Fruit fly (Drosophila melanogaster) whole organism, embryonic: Measurements from ENCODE around the gene Dph5.

ENCODE experiments used
- CG10267 ChIP-seq: fragments of 200-800 bp; sonication (Bioruptor generic); optimal IDR thresholded peaks from 2 replicates; lab custom pipeline; 2018; ENCODE audit warnings: missing biosample characterization, mild to moderate bottlenecking, missing genetic modification characterization, moderate library complexity
- CG10543 ChIP-seq: fragments of 200-800 bp; sonication (Bioruptor generic); optimal IDR thresholded peaks from 3 replicates; lab custom pipeline; 2017; ENCODE audit warnings: missing biosample characterization, mild to moderate bottlenecking, missing genetic modification characterization, moderate library complexity
- CG11456 ChIP-seq: fragments of 200-800 bp; sonication (Bioruptor generic); IDR thresholded peaks from 3 replicates; pipeline ENCODE4 v1.3.6; 2022; ENCODE audit warnings: missing biosample characterization, missing genetic modification characterization
- CG11723 ChIP-seq: fragments of 200-800 bp; sonication (Bioruptor generic); optimal IDR thresholded peaks from 2 replicates; lab custom pipeline; 2017; ENCODE audit warnings: missing biosample characterization, mild to moderate bottlenecking, missing genetic modification characterization
- CG12659 ChIP-seq: fragments of 200-800 bp; sonication (Bioruptor generic); optimal IDR thresholded peaks from 3 replicates; lab custom pipeline; 2017; ENCODE audit warnings: mild to moderate bottlenecking, missing biosample characterization, missing genetic modification reagents, missing genetic modification characterization
- CG12744 ChIP-seq: fragments of 200-800 bp; sonication (Bioruptor generic); optimal IDR thresholded peaks from 2 replicates; lab custom pipeline; 2016; ENCODE audit warnings: missing biosample characterization, missing genetic modification characterization
- CG13287 ChIP-seq: fragments of 200-800 bp; sonication (Bioruptor generic); IDR thresholded peaks from 2 replicates; pipeline ENCODE4 v1.3.6; 2022; ENCODE audit warnings: missing biosample characterization, missing genetic modification characterization; ENCODE audit not compliant: partially characterized antibody
- CG14050 ChIP-seq: fragments of 200-800 bp; sonication (Bioruptor generic); IDR thresholded peaks from 3 replicates; pipeline ENCODE4 v1.3.6; 2022; ENCODE audit warnings: missing biosample characterization, missing genetic modification characterization
- CG15011 ChIP-seq: fragments of 200-800 bp; sonication (Bioruptor generic); optimal IDR thresholded peaks from 3 replicates; lab custom pipeline; 2018; ENCODE audit warnings: missing biosample characterization, mild to moderate bottlenecking, missing genetic modification characterization
- CG16815 ChIP-seq: fragments of 200-800 bp; sonication (Bioruptor generic); optimal IDR thresholded peaks from 3 replicates; lab custom pipeline; 2017; ENCODE audit warnings: missing biosample characterization, mild to moderate bottlenecking, missing genetic modification characterization
- CG17186 ChIP-seq: fragments of 200-800 bp; sonication (Bioruptor generic); optimal IDR thresholded peaks from 3 replicates; lab custom pipeline; 2017; ENCODE audit warnings: missing biosample characterization, missing genetic modification reagents, missing genetic modification characterization
- CG18262 ChIP-seq: fragments of 200-800 bp; optimal IDR thresholded peaks from 3 replicates; lab custom pipeline; 2019; ENCODE audit warnings: missing biosample characterization, mild to moderate bottlenecking, missing genetic modification characterization, moderate library complexity
- CG2120 ChIP-seq: fragments of 200-800 bp; sonication (Bioruptor generic); optimal IDR thresholded peaks from 3 replicates; lab custom pipeline; 2016; ENCODE audit warnings: missing biosample characterization, missing genetic modification characterization
- CG30431 ChIP-seq: fragments of 200-800 bp; sonication (Bioruptor generic); optimal IDR thresholded peaks from 2 replicates; lab custom pipeline; 2017; ENCODE audit warnings: missing biosample characterization, missing genetic modification characterization
- CG4360 ChIP-seq: fragments of 200-800 bp; sonication (Bioruptor generic); IDR thresholded peaks from 2 replicates; pipeline ENCODE4 v1.3.6; 2022; ENCODE audit warnings: missing biosample characterization, missing genetic modification characterization
- CG4854 ChIP-seq: fragments of 200-800 bp; sonication (Bioruptor generic); optimal IDR thresholded peaks from 2 replicates; lab custom pipeline; 2016; ENCODE audit warnings: missing biosample characterization, missing genetic modification characterization, inconsistent platforms
- CG6175 ChIP-seq: fragments of 200-800 bp; sonication (Bioruptor generic); IDR thresholded peaks from 3 replicates; pipeline ENCODE4 v1.3.6; 2022; ENCODE audit warnings: missing biosample characterization, missing genetic modification characterization
- CG7745 ChIP-seq: fragments of 200-800 bp; sonication (Bioruptor generic); optimal IDR thresholded peaks from 2 replicates; lab custom pipeline; 2018; ENCODE audit warnings: missing biosample characterization, mild to moderate bottlenecking, missing genetic modification characterization, moderate library complexity
- CG7839 ChIP-seq: fragments of 200-800 bp; sonication (Bioruptor generic); optimal IDR thresholded peaks from 3 replicates; lab custom pipeline; 2018; ENCODE audit warnings: missing biosample characterization, mild to moderate bottlenecking, missing genetic modification characterization, moderate library complexity
- CG8290 ChIP-seq, 3 experiments: fragments of 200-800 bp; sonication (Bioruptor generic); optimal IDR thresholded peaks; 2 replicates each; lab custom pipeline; 2016 to 2019; ENCODE audit warnings: missing biosample characterization in 3 of 3, missing genetic modification characterization in 3 of 3, mild to moderate bottlenecking in 2 of 3, moderate library complexity in 1 of 3
- CG8478 ChIP-seq: fragments of >200 bp; optimal IDR thresholded peaks from 2 replicates; lab custom pipeline; 2018
- CTCF ChIP-seq: fragments of 200-800 bp; sonication (Bioruptor generic); optimal IDR thresholded peaks from 2 replicates; lab custom pipeline; 2017; ENCODE audit warnings: missing biosample characterization, mild to moderate bottlenecking, missing genetic modification characterization, moderate library complexity
- Dref ChIP-seq: fragments of 200-800 bp; sonication (Bioruptor generic); IDR thresholded peaks from 2 replicates; pipeline ENCODE4 v1.3.6; 2022; ENCODE audit warnings: missing biosample characterization, missing genetic modification characterization
- Drgx ChIP-seq: fragments of 200-800 bp; sonication (Bioruptor generic); IDR thresholded peaks from 2 replicates; pipeline ENCODE4 v1.3.6; 2022; ENCODE audit warnings: missing biosample characterization, missing genetic modification characterization
- Ets65A ChIP-seq: fragments of 200-800 bp; sonication (Bioruptor generic); peaks from one replicate; lab custom pipeline; 2016; ENCODE audit warnings: missing biosample characterization, missing genetic modification characterization
- H15 ChIP-seq: fragments of 200-800 bp; sonication (Bioruptor generic); IDR thresholded peaks from 3 replicates; pipeline ENCODE4 v1.3.6; 2022; ENCODE audit warnings: missing biosample characterization, missing genetic modification characterization
- HLH3B ChIP-seq: fragments of 200-800 bp; sonication (Bioruptor generic); IDR thresholded peaks from 2 replicates; pipeline ENCODE4 v1.3.6; 2022; ENCODE audit warnings: missing biosample characterization, missing genetic modification characterization
- Lhr ChIP-seq: fragments of 200-800 bp; sonication (Bioruptor generic); optimal IDR thresholded peaks from 3 replicates; lab custom pipeline; 2017; ENCODE audit warnings: mild to moderate bottlenecking, missing biosample characterization, missing genetic modification reagents, missing genetic modification characterization
- MBD-R2 ChIP-seq: fragments of 200-800 bp; sonication (Bioruptor generic); IDR thresholded peaks from 2 replicates; pipeline ENCODE4 v1.3.6; 2022; ENCODE audit warnings: missing biosample characterization, missing genetic modification characterization
- NFAT ChIP-seq: fragments of 200-800 bp; sonication (Bioruptor generic); IDR thresholded peaks from 2 replicates; pipeline ENCODE4 v1.3.6; 2022; ENCODE audit warnings: missing biosample characterization, missing genetic modification characterization
- PHDP ChIP-seq: fragments of 200-800 bp; sonication (Bioruptor generic); optimal IDR thresholded peaks from 3 replicates; lab custom pipeline; 2018; ENCODE audit warnings: missing biosample characterization, mild to moderate bottlenecking, missing genetic modification characterization, moderate library complexity
- Pdp1 ChIP-seq, 2 experiments: fragments of 200-800 bp; sonication (Bioruptor generic); optimal IDR thresholded peaks; 3 replicates each; lab custom pipeline; 2016; ENCODE audit warnings: missing biosample characterization in 2 of 2, missing genetic modification characterization in 2 of 2, mild to moderate bottlenecking in 1 of 2, moderate library complexity in 1 of 2
- TFAM ChIP-seq: fragments of 200-800 bp; sonication (Bioruptor generic); optimal IDR thresholded peaks from 2 replicates; lab custom pipeline; 2017; ENCODE audit warnings: missing biosample characterization, missing genetic modification characterization, inconsistent platforms
- ab ChIP-seq: fragments of 200-800 bp; sonication (Bioruptor generic); optimal IDR thresholded peaks from 2 replicates; lab custom pipeline; 2016; ENCODE audit warnings: missing biosample characterization, missing genetic modification characterization
- ato ChIP-seq: fragments of 200-800 bp; sonication (Bioruptor generic); IDR thresholded peaks from 2 replicates; pipeline ENCODE4 v1.3.6; 2022; ENCODE audit warnings: missing biosample characterization, missing genetic modification characterization; ENCODE audit not compliant: partially characterized antibody
- bcd ChIP-seq: fragments of 200-800 bp; sonication (Bioruptor generic); optimal IDR thresholded peaks from 2 replicates; lab custom pipeline; 2017; ENCODE audit warnings: missing biosample characterization, mild to moderate bottlenecking, missing genetic modification characterization
- cwo ChIP-seq: fragments of 200-800 bp; sonication (Bioruptor generic); optimal IDR thresholded peaks from 3 replicates; lab custom pipeline; 2017; ENCODE audit warnings: missing biosample characterization, missing genetic modification characterization, mild to moderate bottlenecking, moderate library complexity, missing genetic modification reagents
- fd3F ChIP-seq: fragments of 200-800 bp; sonication (Bioruptor generic); optimal IDR thresholded peaks from 2 replicates; lab custom pipeline; 2018; ENCODE audit warnings: missing biosample characterization, mild to moderate bottlenecking, missing genetic modification characterization, moderate library complexity
- gem ChIP-seq: fragments of 200-800 bp; sonication (Bioruptor generic); optimal IDR thresholded peaks from 2 replicates; lab custom pipeline; 2019; ENCODE audit warnings: missing biosample characterization, mild to moderate bottlenecking, missing genetic modification characterization, moderate library complexity
- grau ChIP-seq: fragments of 200-800 bp; optimal IDR thresholded peaks from 3 replicates; lab custom pipeline; 2019; ENCODE audit warnings: missing biosample characterization, mild to moderate bottlenecking, missing genetic modification characterization, moderate library complexity
- her ChIP-seq: fragments of 200-800 bp; sonication (Bioruptor generic); optimal IDR thresholded peaks from 2 replicates; lab custom pipeline; 2016; ENCODE audit warnings: missing biosample characterization, missing genetic modification characterization
- hkb ChIP-seq, 2 experiments: fragments of 200-800 bp in 1 of 2; fragments of >200 bp in 1 of 2; sonication (Bioruptor generic) in 1 of 2; IDR thresholded peaks in 1 of 2; optimal IDR thresholded peaks in 1 of 2; 2 replicates each; pipeline versions ENCODE4 v1.3.6 to Lab custom; 2017 to 2022; ENCODE audit warnings: missing biosample characterization in 1 of 2, missing genetic modification characterization in 1 of 2
- odd ChIP-seq: fragments of 200-800 bp; sonication (Bioruptor generic); optimal IDR thresholded peaks from 2 replicates; lab custom pipeline; 2017; ENCODE audit warnings: missing biosample characterization, mild to moderate bottlenecking, missing genetic modification characterization
- row ChIP-seq: fragments of 200-800 bp; sonication (Bioruptor generic); IDR thresholded peaks from 3 replicates; pipeline ENCODE4 v1.3.6; 2022; ENCODE audit warnings: missing biosample characterization, missing genetic modification characterization
- run ChIP-seq: fragments of 200-800 bp; sonication (Bioruptor generic); optimal IDR thresholded peaks from 3 replicates; lab custom pipeline; 2018; ENCODE audit warnings: missing biosample characterization, mild to moderate bottlenecking, missing genetic modification characterization
- sens ChIP-seq: fragments of 200-800 bp; sonication (Bioruptor generic); peaks from one replicate; lab custom pipeline; 2016; ENCODE audit warnings: missing biosample characterization, missing genetic modification characterization
- sens-2 ChIP-seq: fragments of 200-800 bp; sonication (Bioruptor generic); IDR thresholded peaks from 2 replicates; pipeline ENCODE4 v1.3.6; 2022; ENCODE audit warnings: missing biosample characterization, missing genetic modification characterization
- sim ChIP-seq: fragments of 200-800 bp; sonication (Bioruptor generic); IDR thresholded peaks from 2 replicates; pipeline ENCODE4 v1.3.6; 2022; ENCODE audit warnings: missing biosample characterization, missing genetic modification characterization
- sug ChIP-seq: fragments of 200-800 bp; optimal IDR thresholded peaks from 2 replicates; lab custom pipeline; 2019; ENCODE audit warnings: missing biosample characterization, mild to moderate bottlenecking, missing genetic modification characterization, moderate library complexity
- tll ChIP-seq, 2 experiments: fragments of 200-800 bp in 1 of 2; fragments of >200 bp in 1 of 2; sonication (Bioruptor generic) in 1 of 2; optimal IDR thresholded peaks; 2 replicates each; lab custom pipeline; 2017 to 2019; ENCODE audit warnings: missing biosample characterization in 2 of 2, missing genetic modification characterization in 2 of 2, mild to moderate bottlenecking in 1 of 2, moderate library complexity in 1 of 2
- z ChIP-seq: fragments of 200-800 bp; sonication (Bioruptor generic); IDR thresholded peaks from 3 replicates; pipeline ENCODE4 v1.3.6; 2022; ENCODE audit warnings: missing biosample characterization, missing genetic modification characterization

The Dph5 gene

DNA sequence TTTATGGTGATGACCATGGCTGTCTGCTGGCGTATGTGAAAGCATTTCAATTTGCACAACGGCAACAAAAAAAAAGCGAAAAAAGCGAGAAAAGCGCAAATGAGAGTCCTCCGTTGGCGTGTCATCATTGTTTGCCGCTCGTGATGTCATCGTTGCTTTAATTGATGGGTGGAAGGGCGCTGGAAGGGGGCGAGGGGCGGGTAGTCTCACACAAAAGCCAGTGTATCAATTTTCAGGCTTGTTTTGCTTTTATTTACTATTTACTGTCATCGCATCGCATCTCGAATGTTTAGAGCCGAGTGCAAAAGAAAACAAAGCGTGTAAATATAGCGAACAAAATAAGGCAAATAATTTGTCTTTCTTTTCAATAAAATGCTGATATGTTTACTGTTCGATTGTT lies 6.3 kb upstream of the Dph5 start (continued):
- TF ChIP-seq CG8290 (GFP tag; optimal IDR thresholded peaks at IDR 0.05; lab: Kevin White, UChicago) (no peak), CG8290 (tag; optimal IDR thresholded peaks at IDR 0.05; lab: Kevin White, UChicago) (peak in 1 of 2 experiments; percentile 63), hkb (optimal IDR thresholded peaks at IDR 0.05; lab: Kevin White, UChicago) (no peak), hkb (GFP tag; IDR thresholded peaks at IDR 0.05; lab: Robert Waterston, UW) (peak; percentile 31; the same call in 1 of the 2 replicates), CG7839 (peak; percentile 5), CG30431 (GFP tag; lab: Kevin White, UChicago) (no peak), Ets65A (GFP tag; lab: Kevin White, UChicago) (no peak), HLH3B (GFP tag; lab: Robert Waterston, UW) (peak; percentile 8; the same call in 1 of the 2 replicates), CG11723 (peak; percentile 8), CG18262 (peak; percentile 40), CG10267 (tag; lab: Kevin White, UChicago) (peak; percentile 0), sim (peak; percentile 32; the same call in 1 of the 2 replicates), H15 (GFP tag; lab: Robert Waterston, UW) (no peak), CG16815 (GFP tag; lab: Kevin White, UChicago) (no peak), Drgx (GFP tag; lab: Robert Waterston, UW) (peak; percentile 42; the same call in 1 of the 2 replicates), CG4854 (GFP tag; lab: Kevin White, UChicago) (no peak), NFAT (GFP tag; lab: Robert Waterston, UW) (no peak), CG4360 (GFP tag; lab: Robert Waterston, UW) (0 out of 2 replicates have a peak, but pooled peaks have one; percentile 33), TFAM (GFP tag; lab: Kevin White, UChicago) (peak; percentile 39), PHDP (peak; percentile 72), odd (GFP tag; lab: Kevin White, UChicago) (peak; percentile 13), CG8478 (lab: Kevin White, UChicago) (no peak), CG15011 (GFP tag; lab: Kevin White, UChicago) (peak; percentile 25), CG17186 (GFP tag; lab: Kevin White, UChicago) (no peak), CG11456 (no peak)

DNA sequence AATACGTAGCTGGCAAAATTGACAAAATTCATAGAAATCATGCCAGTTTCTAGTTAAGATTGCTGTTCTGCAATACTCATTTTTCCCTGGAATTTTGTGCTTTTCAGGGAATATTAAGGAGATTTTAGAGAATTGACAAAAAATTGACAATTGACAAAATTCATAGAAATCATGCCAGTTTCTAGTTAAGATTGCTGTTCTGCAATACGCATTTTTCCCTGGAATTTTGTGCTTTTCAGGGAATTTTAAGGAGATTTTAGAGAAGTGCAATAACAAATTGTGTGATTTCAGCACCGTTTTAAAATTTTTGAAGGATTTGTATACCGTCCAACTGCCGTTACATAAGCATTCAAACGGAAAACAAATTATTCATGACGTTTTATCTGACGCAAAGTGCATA lies 5.7 kb upstream of the Dph5 start:
- TF ChIP-seq ato (GFP tag; lab: Robert Waterston, UW) (no peak), ab (no peak), cwo (no peak), sens (GFP tag; lab: Kevin White, UChicago) (peak; percentile 83), tll (GFP tag; optimal IDR thresholded peaks at IDR 0.05; lab: Kevin White, UChicago) (no peak), Lhr (no peak), z (no peak), CG14050 (GFP tag; lab: Robert Waterston, UW) (no peak), her (no peak), CTCF (GFP tag; lab: Kevin White, UChicago) (no peak), row (no peak), gem (tag; lab: Kevin White, UChicago) (peak; percentile 6), CG2120 (GFP tag; lab: Kevin White, UChicago) (peak; percentile 5), NFAT (GFP tag; lab: Robert Waterston, UW) (no peak), MBD-R2 (GFP tag; lab: Robert Waterston, UW) (no peak), CG7745 (tag; lab: Kevin White, UChicago) (no peak), fd3F (no peak), sens-2 (GFP tag; lab: Robert Waterston, UW) (no peak), CG10543 (no peak), CG12744 (no peak), bcd (GFP tag; lab: Kevin White, UChicago) (no peak), sug (tag; lab: Kevin White, UChicago) (no peak), grau (peak; percentile 79), CG6175 (GFP tag; lab: Robert Waterston, UW) (no peak), run (tag; lab: Kevin White, UChicago) (no peak), CG13287 (GFP tag; lab: Robert Waterston, UW) (no peak), Pdp1 (GFP tag; optimal IDR thresholded peaks at IDR 0.05; lab: Kevin White, UChicago) (peak in 1 of 2 experiments; percentile 66), Dref (GFP tag; lab: Robert Waterston, UW) (no peak), CG12659 (GFP tag; lab: Kevin White, UChicago) (no peak)
